Fruit fly (Drosophila melanogaster) whole organism, embryonic: ENCODE results near the gene TTLL4B.
A peak's percentile ranks its signal among the peaks of the same experiment; 100 is the strongest.

ENCODE experiments used
- Antp ChIP-seq: fragments of 200-800 bp; sonication (Bioruptor generic); optimal IDR thresholded peaks from 3 replicates; lab custom pipeline; 2016; ENCODE audit warnings: missing biosample characterization, missing genetic modification characterization
- Bdp1 ChIP-seq: fragments of 200-800 bp; sonication (Bioruptor generic); optimal IDR thresholded peaks from 3 replicates; lab custom pipeline; 2016; ENCODE audit warnings: missing biosample characterization, missing genetic modification characterization
- CG10979 ChIP-seq: fragments of 200-800 bp; sonication (Bioruptor generic); optimal IDR thresholded peaks from 2 replicates; lab custom pipeline; 2018; ENCODE audit warnings: missing biosample characterization, mild to moderate bottlenecking, missing genetic modification characterization, moderate library complexity
- CG11456 ChIP-seq: fragments of 200-800 bp; sonication (Bioruptor generic); IDR thresholded peaks from 3 replicates; pipeline ENCODE4 v1.3.6; 2022; ENCODE audit warnings: missing biosample characterization, missing genetic modification characterization
- CG12071 ChIP-seq: fragments of 200-800 bp; sonication (Bioruptor generic); optimal IDR thresholded peaks from 3 replicates; lab custom pipeline; 2018; ENCODE audit warnings: missing biosample characterization, mild to moderate bottlenecking, missing genetic modification characterization
- CG1233 ChIP-seq: fragments of 200-800 bp; sonication (Bioruptor generic); optimal IDR thresholded peaks from 4 replicates; lab custom pipeline; 2018; ENCODE audit warnings: missing biosample characterization, mild to moderate bottlenecking, missing genetic modification characterization
- CG12659 ChIP-seq: fragments of 200-800 bp; sonication (Bioruptor generic); optimal IDR thresholded peaks from 3 replicates; lab custom pipeline; 2017; ENCODE audit warnings: mild to moderate bottlenecking, missing biosample characterization, missing genetic modification reagents, missing genetic modification characterization
- CG13123 ChIP-seq: fragments of 200-800 bp; sonication (Bioruptor generic); optimal IDR thresholded peaks from 2 replicates; lab custom pipeline; 2016; ENCODE audit warnings: missing biosample characterization, missing genetic modification characterization
- CG14441 ChIP-seq: fragments of 200-800 bp; sonication (Bioruptor generic); IDR thresholded peaks from 2 replicates; pipeline ENCODE4 v1.3.6; 2022; ENCODE audit warnings: missing biosample characterization, missing genetic modification characterization
- CG15011 ChIP-seq: fragments of 200-800 bp; sonication (Bioruptor generic); optimal IDR thresholded peaks from 3 replicates; lab custom pipeline; 2018; ENCODE audit warnings: missing biosample characterization, mild to moderate bottlenecking, missing genetic modification characterization
- CG15696 ChIP-seq: fragments of 200-800 bp; sonication (Bioruptor generic); optimal IDR thresholded peaks from 2 replicates; lab custom pipeline; 2019; ENCODE audit warnings: missing biosample characterization, mild to moderate bottlenecking, missing genetic modification characterization, moderate library complexity
- CG1832 ChIP-seq: fragments of 200-800 bp; sonication (Bioruptor generic); optimal IDR thresholded peaks from 2 replicates; lab custom pipeline; 2017; ENCODE audit warnings: missing biosample characterization, mild to moderate bottlenecking, missing genetic modification characterization, inconsistent platforms
- CG32772 ChIP-seq: fragments of 200-800 bp; sonication (Bioruptor generic); IDR thresholded peaks from 2 replicates; pipeline ENCODE4 v1.3.6; 2022; ENCODE audit warnings: missing biosample characterization, missing genetic modification characterization
- CG3995 ChIP-seq: fragments of 200-800 bp; sonication (Bioruptor generic); optimal IDR thresholded peaks from 3 replicates; lab custom pipeline; 2016; ENCODE audit warnings: missing biosample characterization, missing genetic modification characterization
- CG4707 ChIP-seq: fragments of 200-800 bp; sonication (Bioruptor generic); optimal IDR thresholded peaks from 2 replicates; lab custom pipeline; 2018; ENCODE audit warnings: missing biosample characterization, mild to moderate bottlenecking, missing genetic modification characterization, moderate library complexity
- CG4820 ChIP-seq: fragments of 200-800 bp; sonication (Bioruptor generic); optimal IDR thresholded peaks from 3 replicates; lab custom pipeline; 2016; ENCODE audit warnings: missing biosample characterization, missing genetic modification characterization
- CG8089 ChIP-seq: fragments of 200-800 bp; sonication (Bioruptor generic); optimal IDR thresholded peaks from 3 replicates; lab custom pipeline; 2016; ENCODE audit warnings: missing biosample characterization, missing genetic modification characterization
- CG8281 ChIP-seq: fragments of 200-800 bp; sonication (Bioruptor generic); optimal IDR thresholded peaks from 2 replicates; lab custom pipeline; 2018; ENCODE audit warnings: missing biosample characterization, mild to moderate bottlenecking, missing genetic modification characterization, moderate library complexity
- CTCF ChIP-seq: fragments of 200-800 bp; sonication (Bioruptor generic); optimal IDR thresholded peaks from 2 replicates; lab custom pipeline; 2017; ENCODE audit warnings: missing biosample characterization, mild to moderate bottlenecking, missing genetic modification characterization, moderate library complexity
- Dek ChIP-seq: fragments of 200-800 bp; sonication (Bioruptor generic); optimal IDR thresholded peaks from 3 replicates; lab custom pipeline; 2019; ENCODE audit warnings: missing biosample characterization, mild to moderate bottlenecking, missing genetic modification characterization, moderate library complexity
- Drgx ChIP-seq: fragments of 200-800 bp; sonication (Bioruptor generic); IDR thresholded peaks from 2 replicates; pipeline ENCODE4 v1.3.6; 2022; ENCODE audit warnings: missing biosample characterization, missing genetic modification characterization
- Hey ChIP-seq: fragments of 200-800 bp; sonication (Bioruptor generic); optimal IDR thresholded peaks from 3 replicates; lab custom pipeline; 2018; ENCODE audit warnings: missing biosample characterization, mild to moderate bottlenecking, missing genetic modification characterization
- Hr39 ChIP-seq: fragments of >200 bp; optimal IDR thresholded peaks from 2 replicates; lab custom pipeline; 2017
- Max ChIP-seq: fragments of 200-800 bp; sonication (Bioruptor generic); optimal IDR thresholded peaks from 2 replicates; lab custom pipeline; 2016; ENCODE audit warnings: missing biosample characterization, mild to moderate bottlenecking, missing genetic modification characterization
- PHDP ChIP-seq: fragments of 200-800 bp; sonication (Bioruptor generic); optimal IDR thresholded peaks from 3 replicates; lab custom pipeline; 2018; ENCODE audit warnings: missing biosample characterization, mild to moderate bottlenecking, missing genetic modification characterization, moderate library complexity
- Rx ChIP-seq: fragments of 200-800 bp; sonication (Bioruptor generic); IDR thresholded peaks from 2 replicates; pipeline ENCODE4 v1.3.6; 2022; ENCODE audit warnings: missing biosample characterization, missing genetic modification characterization
- Sox102F ChIP-seq: fragments of 200-800 bp; sonication (Bioruptor generic); optimal IDR thresholded peaks from 2 replicates; lab custom pipeline; 2018; ENCODE audit warnings: missing biosample characterization, mild to moderate bottlenecking, missing genetic modification characterization, moderate library complexity
- Ssrp ChIP-seq: fragments of 200-800 bp; sonication (Bioruptor generic); optimal IDR thresholded peaks from 2 replicates; lab custom pipeline; 2018; ENCODE audit warnings: missing biosample characterization, mild to moderate bottlenecking, missing genetic modification characterization, moderate library complexity
- YL-1 ChIP-seq: fragments of 200-800 bp; sonication (Bioruptor generic); optimal IDR thresholded peaks from 3 replicates; lab custom pipeline; 2017; ENCODE audit warnings: missing biosample characterization, mild to moderate bottlenecking, missing genetic modification characterization
- ara ChIP-seq: fragments of 200-800 bp; sonication (Bioruptor generic); IDR thresholded peaks from 2 replicates; pipeline ENCODE4 v1.3.6; 2022; ENCODE audit warnings: missing biosample characterization, missing genetic modification characterization
- bsh ChIP-seq, 2 experiments: fragments of 200-800 bp; sonication (Bioruptor generic); optimal IDR thresholded peaks; 2 replicates each; lab custom pipeline; 2017 to 2018; ENCODE audit warnings: mild to moderate bottlenecking in 2 of 2, missing biosample characterization in 2 of 2, missing genetic modification characterization in 2 of 2, moderate library complexity in 1 of 2
- chinmo ChIP-seq: fragments of 200-800 bp; sonication (Bioruptor generic); IDR thresholded peaks from 4 replicates; pipeline ENCODE4 v1.3.6; 2022; ENCODE audit warnings: missing biosample characterization, missing genetic modification characterization; ENCODE audit not compliant: partially characterized antibody
- ci ChIP-seq: fragments of 200-800 bp; sonication (Bioruptor generic); IDR thresholded peaks from 3 replicates; pipeline ENCODE4 v1.3.6; 2022; ENCODE audit warnings: missing biosample characterization, missing genetic modification characterization
- gce ChIP-seq: fragments of 200-800 bp; sonication (Bioruptor generic); IDR thresholded peaks from 3 replicates; pipeline ENCODE4 v1.3.6; 2022; ENCODE audit warnings: missing biosample characterization, missing genetic modification characterization
- gem ChIP-seq: fragments of 200-800 bp; sonication (Bioruptor generic); optimal IDR thresholded peaks from 2 replicates; lab custom pipeline; 2019; ENCODE audit warnings: missing biosample characterization, mild to moderate bottlenecking, missing genetic modification characterization, moderate library complexity
- hkb ChIP-seq, 2 experiments: fragments of 200-800 bp in 1 of 2; fragments of >200 bp in 1 of 2; sonication (Bioruptor generic) in 1 of 2; IDR thresholded peaks in 1 of 2; optimal IDR thresholded peaks in 1 of 2; 2 replicates each; pipeline versions ENCODE4 v1.3.6 to Lab custom; 2017 to 2022; ENCODE audit warnings: missing biosample characterization in 1 of 2, missing genetic modification characterization in 1 of 2
- inv ChIP-seq: fragments of 200-800 bp; sonication (Bioruptor generic); IDR thresholded peaks from 2 replicates; pipeline ENCODE4 v1.3.6; 2022; ENCODE audit warnings: missing biosample characterization, missing genetic modification characterization; ENCODE audit not compliant: partially characterized antibody
- lmd ChIP-seq: fragments of 200-800 bp; sonication (Bioruptor generic); IDR thresholded peaks from 2 replicates; pipeline ENCODE4 v1.3.6; 2022; ENCODE audit warnings: missing biosample characterization, missing genetic modification characterization
- luna ChIP-seq: fragments of 200-800 bp; sonication (Bioruptor generic); optimal IDR thresholded peaks from 2 replicates; lab custom pipeline; 2016; ENCODE audit warnings: missing biosample characterization, missing genetic modification characterization
- mam ChIP-seq: fragments of 200-800 bp; sonication (Bioruptor generic); optimal IDR thresholded peaks from 3 replicates; lab custom pipeline; 2016; ENCODE audit warnings: missing biosample characterization, missing genetic modification characterization
- pros ChIP-seq: fragments of 200-800 bp; sonication (Bioruptor generic); optimal IDR thresholded peaks from 3 replicates; lab custom pipeline; 2019; ENCODE audit warnings: missing biosample characterization, mild to moderate bottlenecking, missing genetic modification characterization, moderate library complexity
- psq ChIP-seq: fragments of 200-800 bp; sonication (Bioruptor generic); optimal IDR thresholded peaks from 2 replicates; lab custom pipeline; 2017; ENCODE audit warnings: missing biosample characterization, missing genetic modification characterization
- sens ChIP-seq: fragments of 200-800 bp; sonication (Bioruptor generic); peaks from one replicate; lab custom pipeline; 2016; ENCODE audit warnings: missing biosample characterization, missing genetic modification characterization
- seq ChIP-seq: fragments of 200-800 bp; sonication (Bioruptor generic); IDR thresholded peaks from 2 replicates; pipeline ENCODE4 v1.3.6; 2022; ENCODE audit warnings: missing biosample characterization, missing genetic modification characterization
- sug ChIP-seq: fragments of 200-800 bp; optimal IDR thresholded peaks from 2 replicates; lab custom pipeline; 2019; ENCODE audit warnings: missing biosample characterization, mild to moderate bottlenecking, missing genetic modification characterization, moderate library complexity
- trem ChIP-seq: fragments of 200-800 bp; optimal IDR thresholded peaks from 3 replicates; lab custom pipeline; 2019; ENCODE audit warnings: missing biosample characterization, mild to moderate bottlenecking, missing genetic modification characterization, moderate library complexity
- ttk ChIP-seq: fragments of 200-800 bp; sonication (Bioruptor generic); IDR thresholded peaks from 2 replicates; pipeline ENCODE4 v2.1.2; 2022; ENCODE audit warnings: missing biosample characterization, missing genetic modification characterization
- tup ChIP-seq: fragments of 200-800 bp; sonication (Bioruptor generic); optimal IDR thresholded peaks from 2 replicates; lab custom pipeline; 2016; ENCODE audit warnings: missing biosample characterization, mild to moderate bottlenecking, missing genetic modification characterization, moderate library complexity
- twi ChIP-seq: fragments of 200-800 bp; optimal IDR thresholded peaks from 2 replicates; lab custom pipeline; 2019; ENCODE audit warnings: missing biosample characterization, mild to moderate bottlenecking, missing genetic modification characterization, moderate library complexity
- vvl ChIP-seq: fragments of 200-800 bp; sonication (Bioruptor generic); IDR thresholded peaks from 2 replicates; pipeline ENCODE4 v1.3.6; 2022; ENCODE audit warnings: missing biosample characterization, missing genetic modification characterization
- zfh1 ChIP-seq: fragments of 200-800 bp; sonication (Bioruptor generic); IDR thresholded peaks from 3 replicates; pipeline ENCODE4 v1.3.6; 2022; ENCODE audit warnings: missing biosample characterization, missing genetic modification characterization

The TTLL4B gene

dm6 chr2L:3881164-3881563 lies 18.7 kb downstream of the TTLL4B start:
- TF ChIP-seq ara (GFP tag; lab: Robert Waterston, UW): peak; percentile 9; the same call in 1 of the 2 replicates
- TF ChIP-seq bsh (GFP tag; optimal IDR thresholded peaks at IDR 0.05; lab: Kevin White, UChicago): peak in 1 of 2 experiments; percentile 3
- peak; percentile 11 for TF ChIP-seq PHDP
- no peak for TF ChIP-seq CG4707 (GFP tag; lab: Kevin White, UChicago)
- no peak for TF ChIP-seq pros (GFP tag; lab: Kevin White, UChicago)
- TF ChIP-seq Bdp1 (GFP tag; lab: Kevin White, UChicago): no peak
- TF ChIP-seq YL-1 (GFP tag; lab: Kevin White, UChicago): no peak
- no peak for TF ChIP-seq sug (tag; lab: Kevin White, UChicago)
- TF ChIP-seq CG15011 (GFP tag; lab: Kevin White, UChicago): no peak
- TF ChIP-seq Hey: no peak
- peak; percentile 47; the same call in 1 of the 2 replicates for TF ChIP-seq vvl (GFP tag; lab: Robert Waterston, UW)
- TF ChIP-seq CG13123 (GFP tag; lab: Kevin White, UChicago): no peak
- TF ChIP-seq gem (tag; lab: Kevin White, UChicago): peak; percentile 44
- no peak for TF ChIP-seq Antp
- TF ChIP-seq Ssrp (tag; lab: Kevin White, UChicago): no peak
- TF ChIP-seq psq: no peak
- peak; percentile 58; the same call in 1 of the 3 replicates for TF ChIP-seq ci (GFP tag; lab: Robert Waterston, UW)
- peak; percentile 78 for TF ChIP-seq Drgx (GFP tag; lab: Robert Waterston, UW)
- TF ChIP-seq chinmo (GFP tag; lab: Robert Waterston, UW): no peak
- TF ChIP-seq gce (GFP tag; lab: Robert Waterston, UW): 0 out of 3 replicates have a peak, but pooled peaks have one; percentile 29
- TF ChIP-seq Rx (GFP tag; lab: Robert Waterston, UW): 0 out of 2 replicates have a peak, but pooled peaks have one; percentile 7
- TF ChIP-seq sens (GFP tag; lab: Kevin White, UChicago): peak; percentile 53
- no peak for TF ChIP-seq CG10979 (tag; lab: Kevin White, UChicago)
- peak; percentile 66 for TF ChIP-seq Sox102F
- no peak for TF ChIP-seq CG11456 (GFP tag; lab: Robert Waterston, UW)
- TF ChIP-seq mam (GFP tag; lab: Kevin White, UChicago): no peak
- no peak for TF ChIP-seq Max
- no peak for TF ChIP-seq twi (tag; lab: Kevin White, UChicago)
- no peak for TF ChIP-seq inv (GFP tag; lab: Robert Waterston, UW)
- peak; percentile 31; the same call in 1 of the 2 replicates for TF ChIP-seq ttk (GFP tag; lab: Robert Waterston, UW)
- TF ChIP-seq trem: no peak
- no peak for TF ChIP-seq CG3995 (GFP tag; lab: Kevin White, UChicago)
- no peak for TF ChIP-seq hkb (optimal IDR thresholded peaks at IDR 0.05; lab: Kevin White, UChicago)
- TF ChIP-seq hkb (GFP tag; IDR thresholded peaks at IDR 0.05; lab: Robert Waterston, UW): 0 out of 2 replicates have a peak, but pooled peaks have one; percentile 32
- no peak for TF ChIP-seq Hr39 (lab: Kevin White, UChicago)
- no peak for TF ChIP-seq CG12071 (GFP tag; lab: Kevin White, UChicago)
- TF ChIP-seq CG1832 (GFP tag; lab: Kevin White, UChicago): no peak
- no peak for TF ChIP-seq luna
- 0 out of 2 replicates have a peak, but pooled peaks have one; percentile 7 for TF ChIP-seq lmd
- TF ChIP-seq Dek (tag; lab: Kevin White, UChicago): no peak
- no peak for TF ChIP-seq CG8089 (GFP tag; lab: Kevin White, UChicago)
- TF ChIP-seq CG4820 (GFP tag; lab: Kevin White, UChicago): no peak
- TF ChIP-seq CG32772 (GFP tag; lab: Robert Waterston, UW): 0 out of 2 replicates have a peak, but pooled peaks have one; percentile 8
- TF ChIP-seq CG15696 (tag; lab: Kevin White, UChicago): no peak
- 0 out of 2 replicates have a peak, but pooled peaks have one; percentile 31 for TF ChIP-seq seq
- 0 out of 3 replicates have a peak, but pooled peaks have one; percentile 50 for TF ChIP-seq zfh1 (GFP tag; lab: Robert Waterston, UW)
- no peak for TF ChIP-seq CG8281
- no peak for TF ChIP-seq CTCF (GFP tag; lab: Kevin White, UChicago)
- no peak for TF ChIP-seq tup (GFP tag; lab: Kevin White, UChicago)
- no peak for TF ChIP-seq CG1233 (GFP tag; lab: Kevin White, UChicago)
- no peak for TF ChIP-seq CG12659 (GFP tag; lab: Kevin White, UChicago)
- peak; percentile 37; the same call in 1 of the 2 replicates for TF ChIP-seq CG14441 (GFP tag; lab: Robert Waterston, UW)
